Fruit fly (Drosophila melanogaster): ENCODE measurements around the gene Smr.

The Smr gene

DNA sequence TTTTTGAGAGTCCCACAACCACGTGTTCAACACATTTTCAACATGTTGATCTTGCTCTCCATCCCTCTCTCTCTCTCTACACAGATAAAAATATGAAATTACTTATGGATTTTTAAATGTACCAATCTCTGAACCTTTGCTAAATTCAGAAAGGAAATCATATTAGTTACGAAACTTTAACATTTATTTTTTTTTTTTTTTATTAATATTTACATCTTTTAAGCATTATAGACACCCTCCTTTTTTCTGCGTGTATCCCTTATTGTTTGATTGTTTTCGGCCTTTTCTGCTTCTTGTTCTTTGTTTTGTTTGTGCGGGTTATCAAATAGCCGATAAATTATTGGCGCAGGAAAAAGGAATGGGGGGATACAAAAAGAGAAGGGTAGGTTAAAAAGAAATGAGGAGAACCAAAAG, 75.9 kb downstream of the Smr start (continued):
- TF ChIP-seq CG31388 (GFP tag; optimal IDR thresholded peaks at IDR 0.05) (peak; percentile 78), slp2 (GFP tag; optimal IDR thresholded peaks at IDR 0.05) (peak; percentile 77), Chrac-16 (GFP tag; optimal IDR thresholded peaks at IDR 0.05) (peak; percentile 94), schlank (tag; optimal IDR thresholded peaks at IDR 0.05) (peak; percentile 85), pum (GFP tag; optimal IDR thresholded peaks at IDR 0.05) (peak; percentile 81), dati (GFP tag; IDR thresholded peaks at IDR 0.05) (peak; percentile 80; the same call in 1 of the 2 replicates), CG4404 (GFP tag; IDR thresholded peaks at IDR 0.05) (peak; percentile 96), crp (GFP tag; optimal IDR thresholded peaks at IDR 0.05) (peak in 1 of 2 experiments; percentile 48), kni (GFP tag; optimal IDR thresholded peaks at IDR 0.05) (peak; percentile 79), CG9817 (tag; optimal IDR thresholded peaks at IDR 0.05) (peak; percentile 96), B-H2 (GFP tag; optimal IDR thresholded peaks at IDR 0.05) (peak; percentile 97), Ada2b (GFP tag; IDR thresholded peaks at IDR 0.05) (peak; percentile 95), CG12391 (tag; optimal IDR thresholded peaks at IDR 0.05) (peak; percentile 98), wor (GFP tag; IDR thresholded peaks at IDR 0.05) (peak; percentile 85), Taf1 (GFP tag; IDR thresholded peaks at IDR 0.05) (peak; percentile 93), ham (GFP tag; IDR thresholded peaks at IDR 0.05) (peak; percentile 86; the same call in 1 of the 2 replicates), Asciz (GFP tag; optimal IDR thresholded peaks at IDR 0.05) (peak; percentile 94), cwo (GFP tag; optimal IDR thresholded peaks at IDR 0.05) (peak; percentile 95), MESR4 (GFP tag; optimal IDR thresholded peaks at IDR 0.05) (peak; percentile 24), CG10543 (GFP tag; optimal IDR thresholded peaks at IDR 0.05) (peak; percentile 86), corto (GFP tag; optimal IDR thresholded peaks at IDR 0.05) (peak; percentile 90), vfl (GFP tag; optimal IDR thresholded peaks at IDR 0.05) (peak; percentile 68), CG5245 (GFP tag; optimal IDR thresholded peaks at IDR 0.05) (peak; percentile 88), hkb (optimal IDR thresholded peaks at IDR 0.05) (no peak), hkb (GFP tag; IDR thresholded peaks at IDR 0.05) (peak; percentile 93), CG9215 (GFP tag; IDR thresholded peaks at IDR 0.05) (peak; percentile 93), esg (GFP tag; conservative IDR thresholded peaks at IDR 0.05) (peak; percentile 89), Dad (GFP tag; optimal IDR thresholded peaks at IDR 0.05) (peak; percentile 69), CG10654 (GFP tag; optimal IDR thresholded peaks at IDR 0.05) (peak; percentile 95), lmd (GFP tag; IDR thresholded peaks at IDR 0.05) (peak; percentile 96), CG8944 (GFP tag; optimal IDR thresholded peaks at IDR 0.05) (peak; percentile 56), CG13894 (tag; optimal IDR thresholded peaks at IDR 0.05) (peak; percentile 96), ewg (GFP tag; optimal IDR thresholded peaks at IDR 0.05) (peak; percentile 83), vnd (GFP tag; IDR thresholded peaks at IDR 0.05; ENCODE audit: partially characterized antibody) (no peak), Oaz (GFP tag; IDR thresholded peaks at IDR 0.05) (peak; percentile 84), CG6791 (GFP tag; IDR thresholded peaks at IDR 0.05; ENCODE audit: partially characterized antibody) (no peak), CG3407 (GFP tag; optimal IDR thresholded peaks at IDR 0.05) (peak; percentile 90), zfh1 (GFP tag; IDR thresholded peaks at IDR 0.05) (peak; percentile 97), CG7928 (GFP tag; optimal IDR thresholded peaks at IDR 0.05) (peak; percentile 57), dm (GFP tag; optimal IDR thresholded peaks at IDR 0.05) (peak; percentile 87), CTCF (GFP tag; optimal IDR thresholded peaks at IDR 0.05) (peak; percentile 32)

DNA sequence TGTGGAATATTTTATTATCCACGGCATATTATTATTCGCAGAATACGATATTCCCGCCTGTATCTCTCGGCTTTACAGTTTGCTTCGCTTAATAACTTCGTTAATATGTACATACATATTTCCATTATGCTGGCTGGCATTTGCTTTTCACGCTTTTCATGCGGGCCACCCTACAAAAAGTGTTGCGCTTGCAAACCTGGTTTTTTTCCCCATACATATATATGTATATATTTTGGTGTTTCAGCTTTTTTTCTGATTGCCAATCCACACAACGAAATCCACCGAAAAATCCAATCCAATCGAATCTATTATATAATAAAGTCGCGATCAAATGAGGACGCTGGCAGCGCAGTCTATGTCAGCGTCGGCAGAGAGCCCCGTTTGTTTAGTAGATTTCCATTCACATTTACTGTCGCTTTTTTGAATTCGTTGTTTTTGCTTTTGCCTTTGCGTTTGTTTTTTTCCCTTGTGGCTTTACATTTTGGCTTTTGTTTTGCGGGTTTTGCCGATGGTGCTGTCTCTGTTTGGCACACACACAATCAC, 76.6 kb downstream of the Smr start:
- TF ChIP-seq CG6854 (GFP tag; optimal IDR thresholded peaks at IDR 0.05), result no peak
- TF ChIP-seq grau (tag; optimal IDR thresholded peaks at IDR 0.05), result peak; percentile 7
- no peak for TF ChIP-seq CG1832 (GFP tag; optimal IDR thresholded peaks at IDR 0.05)
- no peak for TF ChIP-seq CG4820 (GFP tag; optimal IDR thresholded peaks at IDR 0.05)
- 0 out of 2 replicates have a peak, but pooled peaks have one; percentile 1 for TF ChIP-seq CG11696 (GFP tag; IDR thresholded peaks at IDR 0.05)
- TF ChIP-seq MTF-1 (GFP tag; optimal IDR thresholded peaks at IDR 0.05; ENCODE audit: borderline replicate concordance), result no peak
- TF ChIP-seq bcd (GFP tag; optimal IDR thresholded peaks at IDR 0.05), result no peak
- no peak for TF ChIP-seq ERR (GFP tag; optimal IDR thresholded peaks at IDR 0.05)
- TF ChIP-seq Rx (GFP tag; IDR thresholded peaks at IDR 0.05), result no peak
- TF ChIP-seq Blimp-1 (GFP tag; optimal IDR thresholded peaks at IDR 0.05), result no peak
- no peak for TF ChIP-seq Ets65A (GFP tag)
- TF ChIP-seq so (GFP tag; IDR thresholded peaks at IDR 0.05), result 0 out of 3 replicates have a peak, but pooled peaks have one; percentile 5
- no peak for TF ChIP-seq CG16815 (GFP tag; optimal IDR thresholded peaks at IDR 0.05)
